Worm (Caenorhabditis elegans) whole organism, L3 larva: ENCODE results near the gene K08F8.15.

Experiments used
- R02D3.7 ChIP-seq: fragments of 150-350 bp; optimal IDR thresholded peaks from 2 replicates; lab custom pipeline; 2014; ENCODE audit warnings: missing biosample characterization, missing genetic modification characterization
- ZK546.5 ChIP-seq: sonication (generic microtip); optimal IDR thresholded peaks from 2 replicates; lab custom pipeline; 2017; ENCODE audit warnings: missing biosample characterization, missing genetic modification characterization
- aly-2 ChIP-seq: fragments of 150-350 bp; optimal IDR thresholded peaks from 2 replicates; lab custom pipeline; 2014; ENCODE audit warnings: missing biosample characterization, missing genetic modification characterization
- ama-1 ChIP-seq: fragments of 150-350 bp; optimal IDR thresholded peaks from 2 replicates; lab custom pipeline; 2018
- ceh-16 ChIP-seq: sonication (generic microtip); optimal IDR thresholded peaks from 2 replicates; lab custom pipeline; 2017; ENCODE audit warnings: missing biosample characterization, missing genetic modification characterization
- ceh-28 ChIP-seq: fragments of 150-350 bp; optimal IDR thresholded peaks from 2 replicates; lab custom pipeline; 2014; ENCODE audit warnings: missing biosample characterization, missing genetic modification reagents, missing genetic modification characterization
- ceh-82 ChIP-seq: fragments of 150-350 bp; optimal IDR thresholded peaks from 2 replicates; lab custom pipeline; 2014; ENCODE audit warnings: missing biosample characterization, missing genetic modification characterization
- ceh-9 ChIP-seq: sonication (generic microtip); optimal IDR thresholded peaks from 2 replicates; lab custom pipeline; 2018; ENCODE audit warnings: missing biosample characterization, missing genetic modification characterization
- daf-12 ChIP-seq: fragments of 150-350 bp; optimal IDR thresholded peaks from 2 replicates; lab custom pipeline; 2014; ENCODE audit warnings: missing biosample characterization, missing genetic modification reagents, missing genetic modification characterization
- egl-27 ChIP-seq: sonication (generic microtip); optimal IDR thresholded peaks from 4 replicates; lab custom pipeline; 2017; ENCODE audit warnings: missing biosample characterization, missing genetic modification reagents, missing genetic modification characterization
- egl-5 ChIP-seq: fragments of 150-350 bp; optimal IDR thresholded peaks from 2 replicates; lab custom pipeline; 2017; ENCODE audit warnings: missing biosample characterization, missing genetic modification reagents, missing genetic modification characterization, inconsistent platforms
- elt-1 ChIP-seq: fragments of 150-350 bp; optimal IDR thresholded peaks from 2 replicates; lab custom pipeline; 2014; ENCODE audit warnings: missing biosample characterization, missing genetic modification characterization
- elt-2 ChIP-seq: sonication (generic microtip); optimal IDR thresholded peaks from 2 replicates; lab custom pipeline; 2016; ENCODE audit warnings: missing genetic modification reagents, mild to moderate bottlenecking, missing genetic modification characterization, missing compliant biosample characterization
- elt-3 ChIP-seq, 3 experiments: fragments of 150-350 bp in 1 of 3; sonication (generic microtip) in 2 of 3; optimal IDR thresholded peaks; 2 replicates in 2 of 3; 4 replicates in 1 of 3; lab custom pipeline; 2014 to 2017; ENCODE audit warnings: missing biosample characterization in 3 of 3, missing genetic modification characterization in 3 of 3
- eor-1 ChIP-seq, 2 experiments: fragments of 150-350 bp; optimal IDR thresholded peaks; 2 replicates each; lab custom pipeline; 2014 to 2018; ENCODE audit warnings: missing biosample characterization in 2 of 2, missing genetic modification characterization in 2 of 2
- fkh-10 ChIP-seq: sonication (generic microtip); optimal IDR thresholded peaks from 2 replicates; lab custom pipeline; 2017; ENCODE audit warnings: missing biosample characterization, missing genetic modification reagents, missing genetic modification characterization
- fkh-2 ChIP-seq: fragments of 150-350 bp; optimal IDR thresholded peaks from 2 replicates; lab custom pipeline; 2014; ENCODE audit warnings: missing biosample characterization, missing genetic modification reagents, missing genetic modification characterization
- fos-1 ChIP-seq: fragments of 150-350 bp; optimal IDR thresholded peaks from 2 replicates; lab custom pipeline; 2014; ENCODE audit warnings: missing biosample characterization, missing genetic modification characterization
- hmg-11 ChIP-seq: sonication (generic microtip); optimal IDR thresholded peaks from 2 replicates; lab custom pipeline; 2016; ENCODE audit warnings: missing genetic modification characterization, missing compliant biosample characterization
- jun-1 ChIP-seq: fragments of 150-350 bp; optimal IDR thresholded peaks from 2 replicates; lab custom pipeline; 2014; ENCODE audit warnings: missing biosample characterization, missing genetic modification reagents, missing genetic modification characterization
- lin-15B ChIP-seq: fragments of 150-350 bp; optimal IDR thresholded peaks from 2 replicates; lab custom pipeline; 2014; ENCODE audit warnings: missing biosample characterization, missing genetic modification characterization
- lin-39 ChIP-seq: fragments of 150-350 bp; optimal IDR thresholded peaks from 2 replicates; lab custom pipeline; 2018; ENCODE audit warnings: missing biosample characterization, missing genetic modification reagents, missing genetic modification characterization
- lsy-12 ChIP-seq: sonication (generic microtip); optimal IDR thresholded peaks from 2 replicates; lab custom pipeline; 2016; ENCODE audit warnings: mild to moderate bottlenecking, missing genetic modification characterization, missing compliant biosample characterization
- mdl-1 ChIP-seq: fragments of 150-350 bp; optimal IDR thresholded peaks from 2 replicates; lab custom pipeline; 2014; ENCODE audit warnings: missing biosample characterization, missing genetic modification characterization
- mml-1 ChIP-seq: fragments of 150-350 bp; sonication (generic microtip); optimal IDR thresholded peaks from 3 replicates; lab custom pipeline; 2014; ENCODE audit warnings: missing biosample characterization, missing genetic modification characterization
- nfya-1 ChIP-seq: sonication (generic microtip); optimal IDR thresholded peaks from 2 replicates; lab custom pipeline; 2017; ENCODE audit warnings: missing genetic modification characterization, mild to moderate bottlenecking, missing compliant biosample characterization, antibody characterized with exemption, moderate library complexity; ENCODE audit not compliant: insufficient read depth
- nhr-11 ChIP-seq: fragments of 150-350 bp; optimal IDR thresholded peaks from 2 replicates; lab custom pipeline; 2014; ENCODE audit warnings: missing biosample characterization, missing genetic modification characterization
- nhr-12 ChIP-seq: fragments of 150-350 bp; optimal IDR thresholded peaks from 2 replicates; lab custom pipeline; 2014; ENCODE audit warnings: missing biosample characterization, missing genetic modification characterization
- nhr-23 ChIP-seq: fragments of 150-350 bp; optimal IDR thresholded peaks from 2 replicates; lab custom pipeline; 2014; ENCODE audit warnings: missing biosample characterization, missing genetic modification reagents, missing genetic modification characterization
- nhr-237 ChIP-seq: fragments of 150-350 bp; optimal IDR thresholded peaks from 2 replicates; lab custom pipeline; 2014; ENCODE audit warnings: missing biosample characterization, missing genetic modification characterization
- nhr-25 ChIP-seq: sonication (generic microtip); optimal IDR thresholded peaks from 2 replicates; lab custom pipeline; 2017; ENCODE audit warnings: missing biosample characterization, missing genetic modification characterization
- nhr-28 ChIP-seq: fragments of 150-350 bp; optimal IDR thresholded peaks from 2 replicates; lab custom pipeline; 2014; ENCODE audit warnings: missing biosample characterization, missing genetic modification characterization
- nhr-43 ChIP-seq: sonication (generic microtip); optimal IDR thresholded peaks from 2 replicates; lab custom pipeline; 2016; ENCODE audit warnings: mild to moderate bottlenecking, missing genetic modification characterization, missing compliant biosample characterization; ENCODE audit not compliant: poor library complexity, severe bottlenecking
- nhr-67 ChIP-seq: fragments of 150-350 bp; optimal IDR thresholded peaks from 2 replicates; lab custom pipeline; 2014; ENCODE audit warnings: missing biosample characterization, missing genetic modification characterization
- nhr-76 ChIP-seq: fragments of 150-350 bp; sonication (generic microtip); optimal IDR thresholded peaks from 5 replicates; lab custom pipeline; 2014; ENCODE audit warnings: missing biosample characterization, missing genetic modification characterization
- nhr-77 ChIP-seq: fragments of 150-350 bp; optimal IDR thresholded peaks from 2 replicates; lab custom pipeline; 2014; ENCODE audit warnings: missing biosample characterization, missing genetic modification characterization
- pha-4 ChIP-seq: fragments of 150-350 bp; optimal IDR thresholded peaks from 2 replicates; lab custom pipeline; 2014; ENCODE audit warnings: missing biosample characterization, missing genetic modification reagents, missing genetic modification characterization
- pqm-1 ChIP-seq: fragments of 150-350 bp; optimal IDR thresholded peaks from 2 replicates; lab custom pipeline; 2017; ENCODE audit warnings: missing biosample characterization, missing genetic modification characterization, inconsistent platforms
- sea-2 ChIP-seq: fragments of 150-350 bp; sonication (generic microtip); optimal IDR thresholded peaks from 4 replicates; lab custom pipeline; 2014; ENCODE audit warnings: missing biosample characterization, missing genetic modification reagents, missing genetic modification characterization
- skn-1 ChIP-seq: fragments of 150-350 bp; optimal IDR thresholded peaks from 2 replicates; lab custom pipeline; 2014; ENCODE audit warnings: missing biosample characterization, missing genetic modification characterization
- snpc-4 ChIP-seq: fragments of 150-350 bp; optimal IDR thresholded peaks from 2 replicates; lab custom pipeline; 2014; ENCODE audit warnings: missing biosample characterization, missing genetic modification characterization
- tbx-2 ChIP-seq: sonication (generic microtip); optimal IDR thresholded peaks from 2 replicates; lab custom pipeline; 2016; ENCODE audit warnings: mild to moderate bottlenecking, missing genetic modification characterization, missing compliant biosample characterization
- unc-39 ChIP-seq: sonication (generic microtip); optimal IDR thresholded peaks from 4 replicates; lab custom pipeline; 2017; ENCODE audit warnings: missing biosample characterization, missing genetic modification characterization
- unc-62 ChIP-seq: fragments of 150-350 bp; sonication (generic microtip); optimal IDR thresholded peaks from 4 replicates; lab custom pipeline; 2014; ENCODE audit warnings: missing biosample characterization, missing genetic modification reagents, missing genetic modification characterization
- zag-1 ChIP-seq: fragments of 150-350 bp; optimal IDR thresholded peaks from 2 replicates; lab custom pipeline; 2014; ENCODE audit warnings: missing biosample characterization, missing genetic modification characterization
- ztf-11 ChIP-seq: fragments of 150-350 bp; optimal IDR thresholded peaks from 2 replicates; lab custom pipeline; 2014; ENCODE audit warnings: missing biosample characterization, missing genetic modification characterization
- ztf-4 ChIP-seq: fragments of 150-350 bp; optimal IDR thresholded peaks from 2 replicates; lab custom pipeline; 2014; ENCODE audit warnings: missing biosample characterization, missing genetic modification characterization

K08F8.15 gene

DNA sequence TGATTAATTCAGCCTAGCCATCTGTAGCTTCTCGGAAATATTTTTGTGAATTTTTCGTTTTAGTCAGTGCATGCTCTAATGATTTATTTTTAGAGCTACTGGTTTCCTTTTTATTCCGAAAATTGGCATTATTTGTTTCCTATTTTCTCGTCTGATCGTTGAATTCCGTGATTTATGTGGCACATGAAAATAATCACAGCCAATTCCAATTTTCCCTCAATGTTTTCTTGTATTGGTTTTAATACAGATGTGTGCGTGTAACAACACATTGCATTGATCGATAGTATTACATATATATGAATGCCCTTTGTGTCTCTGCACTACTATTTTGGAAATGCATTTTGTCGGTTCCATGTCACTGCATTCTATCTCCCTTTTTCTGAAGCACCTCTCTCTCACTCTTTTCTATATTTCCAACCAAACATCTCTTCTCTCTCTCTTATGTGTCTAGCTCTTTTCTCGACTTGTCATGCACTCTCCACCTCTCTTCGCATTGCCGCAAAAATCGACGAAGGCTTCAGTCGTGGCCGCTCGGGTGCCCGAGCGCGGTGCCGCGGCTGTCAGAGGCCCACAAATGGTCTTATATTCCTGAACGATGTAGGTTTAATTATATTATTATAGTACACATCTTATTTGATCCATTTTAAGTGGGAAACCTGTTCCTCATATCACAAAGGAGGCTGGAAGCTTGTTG, 17.8 kb downstream of the K08F8.15 start (continued):
- TF ChIP-seq nfya-1 (tag; lab: Kevin White, UChicago) (peak; percentile 81), egl-27 (tag; lab: Kevin White, UChicago) (no peak), pha-4 (peak; percentile 38), ztf-11 (tag; lab: Kevin White, UChicago) (no peak), unc-62 (GFP tag; lab: Kevin White, UChicago) (no peak), elt-1 (tag; lab: Kevin White, UChicago) (no peak), fkh-10 (no peak), mml-1 (no peak), nhr-43 (peak; percentile 13), ceh-28 (tag; lab: Kevin White, UChicago) (peak; percentile 9), elt-2 (tag; lab: Kevin White, UChicago) (peak; percentile 29), nhr-76 (tag; lab: Kevin White, UChicago) (no peak), nhr-23 (tag; lab: Kevin White, UChicago) (no peak), ceh-82 (tag; lab: Kevin White, UChicago) (no peak), jun-1 (tag; lab: Kevin White, UChicago) (no peak), fkh-2 (tag; lab: Kevin White, UChicago) (no peak), nhr-67 (tag; lab: Kevin White, UChicago) (no peak)
- TF ChIP-seq, all 47 proteins: peak for 9

DNA sequence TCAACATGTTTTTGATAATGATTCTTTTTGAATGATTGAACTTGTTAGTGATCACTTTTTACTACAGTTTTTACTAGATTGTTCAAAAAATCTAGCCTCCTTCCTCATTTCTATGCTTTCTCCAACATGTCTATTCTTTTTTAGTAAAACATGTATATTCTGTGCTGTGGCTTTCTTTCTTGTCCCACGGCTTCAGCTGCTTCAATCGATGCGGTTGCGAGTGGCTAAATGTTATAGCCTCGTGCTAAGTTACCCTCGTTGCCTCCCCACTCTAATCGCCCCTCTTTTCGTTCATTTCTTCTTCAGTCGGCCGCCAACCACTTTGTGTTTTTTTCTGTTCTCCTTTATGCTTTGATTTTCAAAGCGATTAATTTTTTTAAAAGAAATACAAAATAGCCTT, 19.3 kb downstream of the K08F8.15 start:
- TF ChIP-seq nhr-23 (tag; lab: Kevin White, UChicago) = no peak
- TF ChIP-seq aly-2 (tag; lab: Kevin White, UChicago) = no peak
- TF ChIP-seq jun-1 (tag; lab: Kevin White, UChicago) = no peak
- TF ChIP-seq snpc-4 (tag; lab: Kevin White, UChicago) = peak; percentile 38
- no peak for TF ChIP-seq pha-4
- TF ChIP-seq hmg-11 (tag; lab: Kevin White, UChicago) = peak; percentile 78
- no peak for TF ChIP-seq daf-12 (tag; lab: Kevin White, UChicago)
- TF ChIP-seq nhr-76 (tag; lab: Kevin White, UChicago) = no peak
- TF ChIP-seq mdl-1 (tag; lab: Kevin White, UChicago) = no peak
- TF ChIP-seq sea-2 (GFP tag; lab: Kevin White, UChicago) = no peak
- TF ChIP-seq elt-2 (tag; lab: Kevin White, UChicago) = no peak
- no peak for TF ChIP-seq nhr-12 (tag; lab: Kevin White, UChicago)
- TF ChIP-seq eor-1 (tag; optimal IDR thresholded peaks at IDR 0.05; lab: Kevin White, UChicago) = no peak
- no peak for TF ChIP-seq lsy-12 (tag; lab: Kevin White, UChicago)
- no peak for TF ChIP-seq nhr-25 (tag; lab: Kevin White, UChicago)
- TF ChIP-seq ama-1 = peak; percentile 71
- TF ChIP-seq ceh-82 (tag; lab: Kevin White, UChicago) = no peak
- no peak for TF ChIP-seq elt-1 (tag; lab: Kevin White, UChicago)
- no peak for TF ChIP-seq lin-39
- TF ChIP-seq unc-39 (tag; lab: Kevin White, UChicago) = no peak
- no peak for TF ChIP-seq unc-62 (GFP tag; lab: Kevin White, UChicago)
- no peak for TF ChIP-seq nhr-77 (tag; lab: Kevin White, UChicago)
- TF ChIP-seq zag-1 (tag; lab: Kevin White, UChicago) = no peak
- TF ChIP-seq ZK546.5 (tag; lab: Kevin White, UChicago) = no peak
- no peak for TF ChIP-seq nhr-237 (tag; lab: Kevin White, UChicago)
- no peak for TF ChIP-seq nhr-28
- no peak for TF ChIP-seq lin-15B
- no peak for TF ChIP-seq pqm-1 (tag; lab: Kevin White, UChicago)
- no peak for TF ChIP-seq elt-3 (tag; optimal IDR thresholded peaks at IDR 0.05; lab: Kevin White, UChicago)
- peak; percentile 25 for TF ChIP-seq egl-5
- no peak for TF ChIP-seq ztf-4 (tag; lab: Kevin White, UChicago)
- no peak for TF ChIP-seq ztf-11 (tag; lab: Kevin White, UChicago)
- TF ChIP-seq mml-1 = no peak
- TF ChIP-seq nfya-1 (tag; lab: Kevin White, UChicago) = peak; percentile 55
- TF ChIP-seq tbx-2 = no peak
- TF ChIP-seq fos-1 (tag; lab: Kevin White, UChicago) = no peak
- TF ChIP-seq fkh-10 = no peak
- TF ChIP-seq egl-27 (tag; lab: Kevin White, UChicago) = no peak
- TF ChIP-seq nhr-67 (tag; lab: Kevin White, UChicago) = no peak
- peak; percentile 1 for TF ChIP-seq nhr-11
- no peak for TF ChIP-seq nhr-43
- no peak for TF ChIP-seq R02D3.7
- TF ChIP-seq ceh-28 (tag; lab: Kevin White, UChicago) = no peak
- no peak for TF ChIP-seq ceh-16
- TF ChIP-seq fkh-2 (tag; lab: Kevin White, UChicago) = no peak
- no peak for TF ChIP-seq ceh-9 (tag; lab: Kevin White, UChicago)
- TF ChIP-seq skn-1 = no peak
